Worm (Caenorhabditis elegans) whole organism, L1 larva: Measurements from ENCODE around the gene metl-18.

ENCODE experiments used
- C16A3.4 ChIP-seq: fragments of 150-350 bp; optimal IDR thresholded peaks from 2 replicates; lab custom pipeline; 2014; ENCODE audit warnings: missing biosample characterization, missing genetic modification characterization
- F16B12.6 ChIP-seq: fragments of 150-350 bp; optimal IDR thresholded peaks from 2 replicates; lab custom pipeline; 2014; ENCODE audit warnings: missing biosample characterization, missing genetic modification characterization
- ama-1 ChIP-seq: fragments of 150-350 bp; optimal IDR thresholded peaks from 2 replicates; lab custom pipeline; 2014
- blmp-1 ChIP-seq: fragments of 150-350 bp; optimal IDR thresholded peaks from 2 replicates; lab custom pipeline; 2014; ENCODE audit warnings: missing biosample characterization, missing genetic modification characterization
- ceh-82 ChIP-seq, 3 experiments: fragments of 150-350 bp in 1 of 3; sonication (generic microtip) in 2 of 3; optimal IDR thresholded peaks; 2 replicates each; lab custom pipeline; 2014 to 2017; ENCODE audit warnings: missing biosample characterization in 3 of 3, missing genetic modification characterization in 3 of 3
- ceh-88 ChIP-seq: fragments of 200-800 bp; sonication (Bioruptor generic); IDR thresholded peaks from 2 replicates; pipeline ENCODE4 v1.3.6; 2022; ENCODE audit warnings: missing genetic modification characterization, missing compliant biosample characterization
- ces-1 ChIP-seq: fragments of 150-350 bp; optimal IDR thresholded peaks from 2 replicates; lab custom pipeline; 2014; ENCODE audit warnings: missing biosample characterization, missing genetic modification reagents, missing genetic modification characterization
- dpl-1 ChIP-seq, 3 experiments: fragments of 150-350 bp in 2 of 3; sonication (generic microtip) in 1 of 3; optimal IDR thresholded peaks; 2 replicates each; lab custom pipeline; 2014 to 2017; ENCODE audit warnings: missing biosample characterization in 3 of 3, missing genetic modification characterization in 3 of 3, missing genetic modification reagents in 3 of 3
- efl-1 ChIP-seq, 4 experiments: fragments of 150-350 bp; optimal IDR thresholded peaks in 3 of 4; peaks in 1 of 4; 1 replicate in 1 of 4; 2 replicates in 3 of 4; lab custom pipeline; 2014; ENCODE audit warnings: missing biosample characterization in 2 of 4, missing genetic modification characterization in 2 of 4, missing genetic modification reagents in 2 of 4
- egl-13 ChIP-seq: sonication (generic microtip); optimal IDR thresholded peaks from 2 replicates; lab custom pipeline; 2016; ENCODE audit warnings: missing genotype, missing genetic modification reagents, missing genetic modification characterization, missing compliant biosample characterization
- egl-27 ChIP-seq, 2 experiments: fragments of 150-350 bp in 1 of 2; sonication (generic microtip); optimal IDR thresholded peaks; 3 replicates each; lab custom pipeline; 2017 to 2018; ENCODE audit warnings: missing biosample characterization in 2 of 2, missing genetic modification characterization in 2 of 2, missing genetic modification reagents in 2 of 2
- elt-3 ChIP-seq, 6 experiments: fragments of 150-350 bp in 1 of 6; sonication (generic microtip); optimal IDR thresholded peaks; 2 replicates each; lab custom pipeline; 2017 to 2018; ENCODE audit warnings: missing biosample characterization in 6 of 6, missing genetic modification characterization in 6 of 6, inconsistent platforms in 1 of 6
- fkh-4 ChIP-seq: sonication (generic microtip); optimal IDR thresholded peaks from 2 replicates; lab custom pipeline; 2016; ENCODE audit warnings: missing compliant biosample characterization, missing genetic modification characterization, borderline replicate concordance
- hlh-4 ChIP-seq: sonication (generic microtip); optimal IDR thresholded peaks from 2 replicates; lab custom pipeline; 2016; ENCODE audit warnings: mild to moderate bottlenecking, missing genetic modification characterization, missing compliant biosample characterization
- hpl-2 ChIP-seq: fragments of 150-350 bp; optimal IDR thresholded peaks from 2 replicates; lab custom pipeline; 2014; ENCODE audit warnings: missing biosample characterization, missing genetic modification reagents, missing genetic modification characterization
- irx-1 ChIP-seq: sonication (generic microtip); optimal IDR thresholded peaks from 2 replicates; lab custom pipeline; 2016; ENCODE audit warnings: missing genetic modification characterization, missing compliant biosample characterization
- jun-1 ChIP-seq: fragments of 150-350 bp; optimal IDR thresholded peaks from 2 replicates; lab custom pipeline; 2014; ENCODE audit warnings: missing biosample characterization, missing genetic modification reagents, missing genetic modification characterization
- lin-14 ChIP-seq: fragments of 200-800 bp; sonication (Bioruptor generic); optimal IDR thresholded peaks from 2 replicates; lab custom pipeline; 2018; ENCODE audit warnings: mild to moderate bottlenecking, missing genetic modification characterization, moderate library complexity, missing compliant biosample characterization
- lin-15B ChIP-seq: fragments of 150-350 bp; sonication (generic microtip); optimal IDR thresholded peaks from 3 replicates; lab custom pipeline; 2014; ENCODE audit warnings: missing biosample characterization, missing genetic modification characterization
- lin-35 ChIP-seq, 2 experiments: fragments of 150-350 bp; optimal IDR thresholded peaks; 2 replicates each; lab custom pipeline; 2014; ENCODE audit warnings: missing biosample characterization in 2 of 2, missing genetic modification characterization in 2 of 2, missing genetic modification reagents in 2 of 2
- lir-3 ChIP-seq: sonication (generic microtip); optimal IDR thresholded peaks from 2 replicates; lab custom pipeline; 2016; ENCODE audit warnings: mild to moderate bottlenecking, missing genetic modification characterization, moderate library complexity, missing compliant biosample characterization; ENCODE audit not compliant: poor library complexity
- lsy-2 ChIP-seq, 2 experiments: fragments of 150-350 bp; optimal IDR thresholded peaks; 2 replicates each; lab custom pipeline; 2014; ENCODE audit warnings: missing biosample characterization in 2 of 2, missing genetic modification characterization in 2 of 2
- mab-9 ChIP-seq: fragments of 200-800 bp; sonication (Bioruptor generic); IDR thresholded peaks from 2 replicates; pipeline ENCODE4 v1.3.6; 2022; ENCODE audit warnings: missing genetic modification reagents, missing genetic modification characterization, missing compliant biosample characterization
- mef-2 ChIP-seq: fragments of 150-350 bp; optimal IDR thresholded peaks from 2 replicates; lab custom pipeline; 2014; ENCODE audit warnings: missing biosample characterization, missing genetic modification characterization
- nhr-19 ChIP-seq: fragments of 200-800 bp; sonication (Bioruptor generic); conservative IDR thresholded peaks from 2 replicates; pipeline ENCODE4 v1.3.6; 2022; ENCODE audit warnings: missing genetic modification characterization, missing compliant biosample characterization
- nhr-28 ChIP-seq: fragments of 150-350 bp; optimal IDR thresholded peaks from 2 replicates; lab custom pipeline; 2014; ENCODE audit warnings: missing biosample characterization, missing genetic modification characterization
- nhr-71 ChIP-seq: sonication (generic microtip); optimal IDR thresholded peaks from 2 replicates; lab custom pipeline; 2016; ENCODE audit warnings: mild to moderate bottlenecking, missing genetic modification characterization, moderate library complexity, missing compliant biosample characterization
- nhr-76 ChIP-seq: sonication (generic microtip); optimal IDR thresholded peaks from 2 replicates; lab custom pipeline; 2017; ENCODE audit warnings: missing biosample characterization, missing genetic modification characterization
- nhr-77 ChIP-seq: fragments of 150-350 bp; optimal IDR thresholded peaks from 2 replicates; lab custom pipeline; 2014; ENCODE audit warnings: missing biosample characterization, missing genetic modification characterization
- nhr-85 ChIP-seq: sonication (generic microtip); peaks from one replicate; lab custom pipeline; 2016; ENCODE audit warnings: missing genetic modification characterization, inconsistent platforms, missing compliant biosample characterization
- pax-3 ChIP-seq: fragments of 200-800 bp; sonication (Bioruptor generic); optimal IDR thresholded peaks from 2 replicates; lab custom pipeline; 2018; ENCODE audit warnings: mild to moderate bottlenecking, missing genetic modification characterization, moderate library complexity, missing compliant biosample characterization
- rnt-1 ChIP-seq: sonication (generic microtip); optimal IDR thresholded peaks from 2 replicates; lab custom pipeline; 2016; ENCODE audit warnings: mild to moderate bottlenecking, missing genetic modification characterization, moderate library complexity, missing compliant biosample characterization
- snpc-4 ChIP-seq: fragments of 150-350 bp; optimal IDR thresholded peaks from 2 replicates; lab custom pipeline; 2014; ENCODE audit warnings: missing biosample characterization, missing genetic modification characterization
- snu-23 ChIP-seq: sonication (generic microtip); optimal IDR thresholded peaks from 2 replicates; lab custom pipeline; 2016; ENCODE audit warnings: missing genetic modification characterization, missing compliant biosample characterization
- sup-37 ChIP-seq: fragments of 200-800 bp; sonication (Bioruptor generic); optimal IDR thresholded peaks from 2 replicates; lab custom pipeline; 2018; ENCODE audit warnings: mild to moderate bottlenecking, missing genetic modification characterization, missing compliant biosample characterization
- swsn-7 ChIP-seq: sonication (generic microtip); optimal IDR thresholded peaks from 2 replicates; lab custom pipeline; 2016; ENCODE audit warnings: missing genetic modification characterization, missing compliant biosample characterization
- unc-30 ChIP-seq: sonication (generic microtip); optimal IDR thresholded peaks from 2 replicates; lab custom pipeline; 2017; ENCODE audit warnings: missing biosample characterization, missing genetic modification characterization
- vab-15 ChIP-seq: sonication (generic microtip); optimal IDR thresholded peaks from 2 replicates; lab custom pipeline; 2017; ENCODE audit warnings: missing genotype, mild to moderate bottlenecking, missing genetic modification characterization, missing compliant biosample characterization
- ztf-11 ChIP-seq, 2 experiments: sonication (generic microtip); optimal IDR thresholded peaks; 2 replicates each; lab custom pipeline; 2016 to 2017; ENCODE audit warnings: missing genetic modification characterization in 2 of 2, missing biosample characterization in 1 of 2, missing compliant biosample characterization in 1 of 2
- ztf-4 ChIP-seq: fragments of 150-350 bp; optimal IDR thresholded peaks from 2 replicates; lab custom pipeline; 2014; ENCODE audit warnings: missing biosample characterization, missing genetic modification characterization

Gene metl-18

DNA sequence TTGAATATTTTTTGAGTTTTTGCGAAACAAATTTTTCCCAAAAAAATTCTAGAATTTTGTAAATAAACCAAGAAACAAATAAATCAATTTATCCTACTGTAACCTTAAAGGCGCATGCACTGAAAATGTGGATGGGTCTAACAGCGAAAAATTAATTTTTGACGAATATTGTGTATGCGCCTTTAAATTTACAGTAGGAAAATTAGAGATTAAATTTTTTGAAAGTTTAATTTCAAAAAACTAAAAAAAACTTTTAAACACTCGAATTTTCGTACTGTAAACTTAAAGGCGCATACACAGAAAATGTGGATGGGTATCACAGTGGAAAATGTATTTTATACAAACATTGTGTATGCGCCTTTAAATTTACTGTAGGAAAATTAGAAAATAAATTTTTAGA lies 35.4 kb upstream of the metl-18 start:
- TF ChIP-seq lir-3 (tag; lab: Kevin White, UChicago) (no peak), nhr-71 (no peak), lin-14 (no peak), lin-15B (tag; lab: Kevin White, UChicago) (no peak), jun-1 (tag; lab: Kevin White, UChicago) (no peak), ceh-82 (tag; optimal IDR thresholded peaks at IDR 0.05; lab: Kevin White, UChicago) (no peak), vab-15 (tag; lab: Kevin White, UChicago) (no peak), efl-1 (optimal IDR thresholded peaks at IDR 0.05; lab: Kevin White, UChicago) (no peak), efl-1 (GFP tag; optimal IDR thresholded peaks at IDR 0.05 in 1 of 2; lab: Kevin White, UChicago) (no peak), swsn-7 (tag; lab: Kevin White, UChicago) (no peak), ztf-11 (tag; optimal IDR thresholded peaks at IDR 0.05; lab: Kevin White, UChicago) (no peak), F16B12.6 (no peak), snpc-4 (tag; lab: Kevin White, UChicago) (no peak), unc-30 (tag; lab: Kevin White, UChicago) (no peak)

DNA sequence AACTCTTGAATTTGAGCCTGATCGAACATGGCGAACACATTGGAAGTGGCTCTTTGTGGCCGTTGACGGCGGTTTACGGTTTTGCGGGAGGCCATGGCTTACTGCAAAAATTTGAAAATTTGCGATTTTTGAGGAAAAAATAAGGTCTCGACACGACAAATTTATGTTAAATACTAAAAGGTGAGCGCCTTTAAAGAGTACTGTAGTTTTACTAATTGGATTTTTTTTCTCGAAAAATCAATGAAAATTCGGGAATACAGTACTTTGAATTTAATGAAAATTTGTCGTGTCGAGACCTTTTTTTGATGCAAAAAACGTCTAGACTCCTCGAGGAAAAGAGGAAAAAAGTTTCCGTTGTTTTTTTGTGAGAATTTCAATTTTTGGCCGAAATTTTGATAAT lies 31.9 kb upstream of the metl-18 start, which contains the start of gene mlc-4:
TSS of gene mlc-4 (minus strand) at position 101 of the 400 bp plus-strand sequence.
- no peak for TF ChIP-seq nhr-76 (tag; lab: Kevin White, UChicago)
- TF ChIP-seq vab-15 (tag; lab: Kevin White, UChicago), result no peak
- TF ChIP-seq rnt-1 (tag; lab: Kevin White, UChicago), result no peak
- no peak for TF ChIP-seq hpl-2 (GFP tag; lab: Kevin White, UChicago)
- TF ChIP-seq snu-23 (GFP tag; lab: Kevin White, UChicago), result no peak

DNA sequence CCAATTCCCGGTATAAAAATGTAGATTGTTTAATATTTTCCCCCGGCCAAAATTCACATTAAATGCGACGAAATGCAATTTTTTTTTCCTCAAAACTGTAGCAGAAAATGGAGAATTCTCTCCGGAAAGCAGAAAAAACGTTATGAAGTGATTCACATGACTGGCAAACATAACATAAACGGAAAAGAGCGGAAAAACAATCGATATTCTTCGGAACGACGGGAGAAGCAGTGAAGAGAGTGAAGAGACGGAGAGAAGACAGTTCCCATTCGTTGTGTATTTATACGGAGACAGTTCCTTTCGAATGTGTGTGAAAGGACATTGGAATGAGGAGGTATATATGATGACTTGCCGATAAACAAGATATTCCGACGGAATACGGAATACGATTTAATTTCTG lies 30.4 kb upstream of the metl-18 start:
- TF ChIP-seq nhr-19 (no peak), blmp-1 (tag; lab: Kevin White, UChicago) (peak; percentile 60), nhr-85 (tag; lab: Kevin White, UChicago) (peak; percentile 40), elt-3 (tag; optimal IDR thresholded peaks at IDR 0.05; lab: Kevin White, UChicago) (peak in 1 of 6 experiments; percentile 7)
- TF ChIP-seq, all 84 proteins: peak for 3

DNA sequence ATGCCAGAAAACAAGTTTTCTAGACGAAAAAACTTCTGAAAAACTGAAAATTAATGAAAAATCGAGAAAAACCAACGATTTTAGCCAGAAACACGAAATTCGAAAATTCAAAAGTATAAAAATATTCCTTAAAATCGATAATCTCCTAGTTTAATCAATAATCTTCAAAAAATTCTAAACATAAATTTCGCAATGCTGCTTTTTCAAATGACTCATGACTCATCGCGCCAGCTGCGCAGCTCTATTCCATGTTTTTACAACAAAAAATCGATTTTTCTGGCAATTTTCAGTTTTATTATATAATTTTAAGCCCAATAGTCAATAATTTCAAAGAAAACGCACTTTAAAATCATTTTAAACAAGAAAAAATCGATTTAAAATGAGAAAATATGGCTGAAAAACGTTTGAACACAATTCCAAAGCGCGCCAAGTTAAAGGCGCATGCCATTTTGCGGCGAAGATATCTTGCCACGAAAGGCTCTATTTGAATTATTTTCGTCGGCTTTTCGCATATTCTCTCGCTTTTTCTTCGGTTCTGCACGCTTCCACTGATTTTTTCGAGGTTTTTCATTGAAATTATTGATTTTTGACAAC lies 29.6 kb upstream of the metl-18 start, which contains the start of gene cri-3:
TSS of gene cri-3 (plus strand) at position 482 of the 594 bp plus-strand sequence.
- TF ChIP-seq lin-35 (GFP tag; optimal IDR thresholded peaks at IDR 0.05; lab: Kevin White, UChicago) (peak; percentile 37 to 77), lsy-2 (tag; optimal IDR thresholded peaks at IDR 0.05; lab: Kevin White, UChicago) (peak in 1 of 2 experiments; percentile 64), ama-1 (no peak), ztf-4 (tag; lab: Kevin White, UChicago) (no peak), mef-2 (tag; lab: Kevin White, UChicago) (no peak), ceh-82 (tag; optimal IDR thresholded peaks at IDR 0.05; lab: Kevin White, UChicago) (peak in 1 of 3 experiments; percentile 22), snu-23 (GFP tag; lab: Kevin White, UChicago) (peak; percentile 5), efl-1 (optimal IDR thresholded peaks at IDR 0.05; lab: Kevin White, UChicago) (peak; percentile 26 to 54), efl-1 (GFP tag; optimal IDR thresholded peaks at IDR 0.05 in 1 of 2; lab: Kevin White, UChicago) (peak; percentile 68 to 94), dpl-1 (GFP tag; optimal IDR thresholded peaks at IDR 0.05; lab: Kevin White, UChicago) (peak; percentile 21 to 74 (median 62))

DNA sequence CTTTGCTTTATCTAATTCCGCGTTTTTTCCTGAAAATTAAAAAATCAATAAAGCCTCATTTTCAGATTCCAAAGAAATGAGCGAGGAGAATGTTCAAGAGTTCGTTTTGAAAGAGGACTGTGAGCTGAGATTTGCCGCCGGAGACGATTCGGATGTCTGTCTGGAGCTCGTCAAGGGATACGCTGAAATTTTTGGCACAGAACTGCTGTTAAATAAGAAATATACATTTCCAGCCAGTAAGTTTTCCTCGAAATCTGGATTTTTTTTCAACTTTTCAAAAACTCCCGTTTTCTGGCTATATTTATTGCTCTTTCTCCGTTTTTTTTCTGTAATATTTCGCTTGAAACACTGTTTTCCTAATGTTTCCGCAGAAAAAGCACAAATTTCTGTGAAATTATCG lies 27.9 kb upstream of the metl-18 start, which contains the start of gene clpf-1:
TSS of gene clpf-1 (plus strand) at position 66 of the 400 bp plus-strand sequence.
- no peak for TF ChIP-seq efl-1 (optimal IDR thresholded peaks at IDR 0.05; lab: Kevin White, UChicago)
- TF ChIP-seq efl-1 (GFP tag; optimal IDR thresholded peaks at IDR 0.05 in 1 of 2; lab: Kevin White, UChicago), result peak in 1 of 2 experiments; percentile 70
- no peak for TF ChIP-seq hlh-4 (tag; lab: Kevin White, UChicago)
- TF ChIP-seq, all 84 proteins: peak for 1

DNA sequence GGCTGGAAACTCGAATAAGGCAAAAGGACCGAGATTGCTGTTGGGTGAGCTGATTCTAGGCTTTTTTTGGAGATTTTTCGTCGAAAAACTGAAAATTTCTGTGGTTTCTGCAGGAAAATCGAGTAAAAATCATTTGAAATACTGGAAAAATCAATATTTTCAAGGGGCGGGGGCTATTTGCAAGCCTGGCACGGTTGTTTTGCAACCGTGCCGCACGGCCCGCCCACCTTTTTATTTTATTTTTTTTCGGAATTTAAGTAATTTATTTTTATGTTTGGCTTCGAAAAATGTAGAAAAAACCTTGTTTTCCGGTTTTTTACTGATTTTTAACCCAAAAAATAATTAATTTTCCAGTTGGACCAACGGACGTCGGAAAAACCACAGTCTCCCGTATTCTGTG lies 27.1 kb upstream of the metl-18 start:
- TF ChIP-seq nhr-28 (tag; lab: Kevin White, UChicago), result no peak
- no peak for TF ChIP-seq fkh-4 (tag; lab: Kevin White, UChicago)
- TF ChIP-seq egl-27 (tag; optimal IDR thresholded peaks at IDR 0.05; lab: Kevin White, UChicago), result no peak
- no peak for TF ChIP-seq egl-13 (tag; lab: Kevin White, UChicago)
- no peak for TF ChIP-seq ceh-88
- no peak for TF ChIP-seq snpc-4 (tag; lab: Kevin White, UChicago)
- no peak for TF ChIP-seq mef-2 (tag; lab: Kevin White, UChicago)
- no peak for TF ChIP-seq ceh-82 (tag; optimal IDR thresholded peaks at IDR 0.05; lab: Kevin White, UChicago)
- no peak for TF ChIP-seq irx-1 (tag; lab: Kevin White, UChicago)
- no peak for TF ChIP-seq sup-37 (GFP tag; lab: Kevin White, UChicago)
- TF ChIP-seq pax-3 (tag; lab: Kevin White, UChicago), result no peak
- no peak for TF ChIP-seq mab-9 (GFP tag; lab: Robert Waterston, UW)
- no peak for TF ChIP-seq lin-14
- TF ChIP-seq C16A3.4 (tag; lab: Kevin White, UChicago), result no peak
- TF ChIP-seq ces-1 (GFP tag; lab: Kevin White, UChicago), result no peak
- no peak for TF ChIP-seq lir-3 (tag; lab: Kevin White, UChicago)
- TF ChIP-seq nhr-19, result no peak
- TF ChIP-seq nhr-77, result no peak
